Worm (Caenorhabditis elegans): ENCODE results near the gene K06H7.8.

K06H7.8 gene

DNA sequence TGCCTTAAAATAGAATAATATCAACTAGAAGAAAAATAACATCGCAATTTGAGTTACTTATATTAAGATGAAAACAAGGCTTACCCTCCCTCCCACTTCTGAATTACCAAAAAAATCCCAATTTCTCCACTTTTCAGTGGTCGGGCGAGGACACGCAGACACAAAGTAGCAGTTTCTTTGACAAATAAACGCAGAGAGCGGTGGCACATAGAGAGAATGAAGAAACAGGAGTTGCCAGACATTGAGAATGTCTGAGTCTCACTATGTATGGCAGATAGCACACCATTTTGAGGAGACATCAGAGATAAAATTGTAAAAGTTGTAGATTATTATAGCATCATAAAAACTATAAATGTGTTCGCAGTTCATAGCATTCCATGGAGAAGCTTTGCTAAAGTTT is 27.2 kb upstream of the K06H7.8 start:
- peak; percentile 63 for TF ChIP-seq nfya-1 (tag; optimal IDR thresholded peaks at IDR 0.05)
- TF ChIP-seq K09A11.1 (tag; optimal IDR thresholded peaks at IDR 0.05; ENCODE audit: insufficient read depth): no peak
- TF ChIP-seq elt-2 (tag; optimal IDR thresholded peaks at IDR 0.05): peak; percentile 18
- peak; percentile 10 for TF ChIP-seq dve-1 (tag; optimal IDR thresholded peaks at IDR 0.05)
- TF ChIP-seq ama-1 (optimal IDR thresholded peaks at IDR 0.05): no peak
- TF ChIP-seq tbx-2 (tag; optimal IDR thresholded peaks at IDR 0.05): peak; percentile 30
- no peak for TF ChIP-seq hlh-15 (tag; optimal IDR thresholded peaks at IDR 0.05)

DNA sequence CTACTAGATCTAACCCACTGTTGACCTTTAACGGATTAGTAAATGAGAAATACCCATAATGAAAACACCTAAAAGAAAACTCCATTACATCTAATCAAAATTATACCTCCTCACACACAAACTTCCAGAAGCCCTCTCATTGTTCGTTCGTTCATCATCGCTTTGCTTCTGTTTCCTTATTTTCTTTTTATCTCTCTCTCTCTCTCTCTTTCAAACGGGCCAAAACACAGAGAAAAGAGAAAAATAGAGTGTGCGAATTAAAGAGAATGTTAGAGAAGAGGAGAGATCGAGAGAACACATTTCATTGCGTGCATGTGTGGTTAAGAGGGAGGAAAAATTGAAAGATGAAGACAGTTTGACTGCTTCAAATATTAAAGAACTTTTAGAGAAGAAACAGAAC is 26.3 kb upstream of the K06H7.8 start:
- TF ChIP-seq fax-1 (tag; optimal IDR thresholded peaks at IDR 0.05) (no peak), ceh-31 (tag; optimal IDR thresholded peaks at IDR 0.05) (peak; percentile 46), rnt-1 (tag; optimal IDR thresholded peaks at IDR 0.05) (peak; percentile 17), unc-86 (tag; optimal IDR thresholded peaks at IDR 0.05) (no peak), hlh-30 (tag; optimal IDR thresholded peaks at IDR 0.05; ENCODE audit: insufficient read depth) (no peak), unc-42 (tag; optimal IDR thresholded peaks at IDR 0.05) (peak; percentile 41), sox-2 (GFP tag; IDR thresholded peaks at IDR 0.05) (peak; percentile 7; the same call in 1 of the 2 replicates), pax-1 (tag; optimal IDR thresholded peaks at IDR 0.05) (peak; percentile 66), pag-3 (tag; optimal IDR thresholded peaks at IDR 0.05; ENCODE audit: borderline replicate concordance) (no peak), tbx-2 (tag; optimal IDR thresholded peaks at IDR 0.05) (peak; percentile 13), nfya-1 (tag; optimal IDR thresholded peaks at IDR 0.05) (peak; percentile 71)

DNA sequence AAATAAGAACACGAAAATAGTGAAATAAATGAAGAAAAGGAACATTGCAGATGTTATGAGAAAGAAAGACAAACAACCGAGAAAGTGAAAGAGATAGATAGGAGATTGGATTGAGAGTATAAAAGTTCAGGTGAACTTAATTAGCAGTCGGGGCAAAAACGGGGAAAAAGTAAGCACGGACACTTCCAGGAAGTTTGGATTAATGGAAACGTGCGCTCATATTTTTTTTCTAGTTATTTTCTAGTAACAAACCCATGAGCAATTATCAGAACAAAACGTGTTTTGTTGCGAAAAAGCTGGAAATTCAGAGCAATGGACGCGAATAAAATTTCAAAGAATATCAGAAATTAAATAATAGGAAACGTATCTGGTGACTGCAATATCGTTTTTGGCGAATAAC is 23.9 kb upstream of the K06H7.8 start:
- TF ChIP-seq hlh-13 (GFP tag; optimal IDR thresholded peaks at IDR 0.05) (no peak), F13H6.1 (tag; optimal IDR thresholded peaks at IDR 0.05) (no peak), ceh-6 (GFP tag; optimal IDR thresholded peaks at IDR 0.05) (no peak), hlh-15 (tag; optimal IDR thresholded peaks at IDR 0.05) (no peak), ceh-9 (tag; optimal IDR thresholded peaks at IDR 0.05) (no peak), tbx-7 (tag; optimal IDR thresholded peaks at IDR 0.05) (no peak)

DNA sequence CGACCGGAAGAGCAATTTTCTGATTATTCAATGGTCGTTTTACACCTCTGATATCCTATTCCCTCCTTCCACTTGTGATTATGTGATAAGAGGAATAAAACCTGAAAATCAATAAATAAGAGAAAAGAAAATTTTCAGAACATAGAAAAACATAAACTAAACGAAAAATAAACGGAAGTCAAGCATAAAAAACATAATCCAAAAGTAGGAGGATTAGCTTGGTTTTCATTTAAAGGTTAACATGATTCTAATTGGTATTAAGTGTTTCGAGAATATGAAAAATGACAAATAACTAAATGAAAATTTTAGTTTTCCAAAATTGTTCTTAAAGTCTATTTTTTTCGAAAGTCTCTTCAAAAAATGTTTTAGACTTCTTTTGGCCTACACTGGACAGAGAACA is 23.1 kb upstream of the K06H7.8 start, which contains the start of gene gei-8:
gei-8 (minus strand) TSS at position 101 of the 400 bp plus-strand sequence.
- TF ChIP-seq K09A11.1 (tag; optimal IDR thresholded peaks at IDR 0.05; ENCODE audit: insufficient read depth) (no peak), hlh-13 (GFP tag; optimal IDR thresholded peaks at IDR 0.05) (no peak), pha-2 (tag; optimal IDR thresholded peaks at IDR 0.05) (no peak), unc-3 (GFP tag; conservative IDR thresholded peaks at IDR 0.05) (no peak), unc-3 (tag; optimal IDR thresholded peaks at IDR 0.05) (no peak), sox-4 (tag; optimal IDR thresholded peaks at IDR 0.05) (no peak), pha-4 (tag; optimal IDR thresholded peaks at IDR 0.05) (no peak), ztf-16 (tag; optimal IDR thresholded peaks at IDR 0.05) (no peak), fkh-10 (GFP tag; optimal IDR thresholded peaks at IDR 0.05) (no peak)

DNA sequence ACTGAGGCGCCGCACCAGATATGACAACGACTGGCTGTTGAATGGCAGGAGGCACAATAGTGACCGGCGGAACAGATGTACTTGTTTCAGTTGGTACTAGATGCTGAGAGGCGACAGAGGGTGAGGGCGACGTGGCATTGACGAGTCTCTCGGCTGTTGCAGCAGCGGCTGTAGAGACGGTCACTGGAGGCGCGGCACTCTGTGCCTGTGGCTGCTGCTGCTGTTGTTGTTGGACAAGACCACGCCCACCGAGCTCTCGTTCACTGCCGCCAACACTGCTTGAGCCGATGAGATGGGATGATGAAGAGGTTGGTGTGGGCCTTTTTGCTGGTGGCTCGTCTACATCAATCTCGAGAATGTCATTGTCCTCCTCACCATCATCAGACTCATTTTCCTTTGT is 19.1 kb upstream of the K06H7.8 start:
- TF ChIP-seq pha-4 (tag; optimal IDR thresholded peaks at IDR 0.05) (no peak), K09A11.1 (tag; optimal IDR thresholded peaks at IDR 0.05; ENCODE audit: insufficient read depth) (no peak), pat-9 (tag; optimal IDR thresholded peaks at IDR 0.05) (no peak), nfya-1 (tag; optimal IDR thresholded peaks at IDR 0.05) (no peak), madf-2 (tag; optimal IDR thresholded peaks at IDR 0.05) (no peak), elt-4 (tag; optimal IDR thresholded peaks at IDR 0.05) (no peak), sdc-2 (tag; optimal IDR thresholded peaks at IDR 0.05) (no peak), ceh-30 (tag; optimal IDR thresholded peaks at IDR 0.05) (no peak), ceh-6 (GFP tag; optimal IDR thresholded peaks at IDR 0.05) (no peak), rnt-1 (tag; optimal IDR thresholded peaks at IDR 0.05) (no peak), ceh-45 (GFP tag; IDR thresholded peaks at IDR 0.05) (no peak), ttx-3 (tag; optimal IDR thresholded peaks at IDR 0.05) (no peak), lin-11 (tag; optimal IDR thresholded peaks at IDR 0.05) (no peak)
